Worm (Caenorhabditis elegans) whole organism, L4 larva: ENCODE measurements around the gene Y54G2A.77.

Experiments
- D1046.2 ChIP-seq: fragments of 200-800 bp; sonication (Bioruptor generic); IDR thresholded peaks from 2 replicates; pipeline ENCODE4 v1.3.6; 2022; ENCODE audit warnings: missing genetic modification characterization, missing compliant biosample characterization
- R02D3.7 ChIP-seq: fragments of 150-350 bp; sonication (generic microtip); optimal IDR thresholded peaks from 3 replicates; lab custom pipeline; 2014; ENCODE audit warnings: missing biosample characterization, missing genetic modification characterization
- T20F7.1 ChIP-seq: fragments of 200-800 bp; sonication (Bioruptor generic); optimal IDR thresholded peaks from 2 replicates; lab custom pipeline; 2018; ENCODE audit warnings: mild to moderate bottlenecking, missing genetic modification characterization, missing compliant biosample characterization
- T26A8.4 ChIP-seq: fragments of 200-800 bp; sonication (Bioruptor generic); IDR thresholded peaks from 2 replicates; pipeline ENCODE4 v1.3.6; 2022; ENCODE audit warnings: missing genetic modification characterization, missing compliant biosample characterization
- aha-1 ChIP-seq: fragments of 150-350 bp; peaks from one replicate; lab custom pipeline; 2014; ENCODE audit warnings: missing biosample characterization, missing genetic modification characterization
- arid-1 ChIP-seq: fragments of 200-800 bp; sonication (Bioruptor generic); conservative IDR thresholded peaks from 2 replicates; pipeline ENCODE4 v1.3.6; 2022; ENCODE audit warnings: missing genetic modification reagents, missing genetic modification characterization, missing compliant biosample characterization
- ceh-28 ChIP-seq: fragments of 150-350 bp; optimal IDR thresholded peaks from 2 replicates; lab custom pipeline; 2014; ENCODE audit warnings: missing biosample characterization, missing genetic modification reagents, missing genetic modification characterization
- ceh-82 ChIP-seq: sonication (generic microtip); optimal IDR thresholded peaks from 2 replicates; lab custom pipeline; 2017; ENCODE audit warnings: missing biosample characterization, missing genetic modification characterization
- cey-2 ChIP-seq: sonication (generic microtip); optimal IDR thresholded peaks from 3 replicates; lab custom pipeline; 2017; ENCODE audit warnings: missing genetic modification characterization, mild to moderate bottlenecking, missing compliant biosample characterization, antibody characterized with exemption, borderline replicate concordance; ENCODE audit not compliant: insufficient read depth
- daf-19 ChIP-seq: fragments of 200-800 bp; sonication (Bioruptor generic); conservative IDR thresholded peaks from 2 replicates; pipeline ENCODE4 v1.3.6; 2022; ENCODE audit warnings: missing genetic modification characterization, missing compliant biosample characterization
- daf-8 ChIP-seq: fragments of 200-800 bp; sonication (Bioruptor generic); IDR thresholded peaks from 2 replicates; pipeline ENCODE4 v1.3.6; 2022; ENCODE audit warnings: missing genetic modification characterization, missing compliant biosample characterization
- dpl-1 ChIP-seq: fragments of 150-350 bp; optimal IDR thresholded peaks from 2 replicates; lab custom pipeline; 2014; ENCODE audit warnings: missing biosample characterization, missing genetic modification reagents, missing genetic modification characterization
- duxl-1 ChIP-seq: sonication (generic microtip); optimal IDR thresholded peaks from 2 replicates; lab custom pipeline; 2016; ENCODE audit warnings: mild to moderate bottlenecking, missing genetic modification characterization, moderate library complexity, missing compliant biosample characterization; ENCODE audit not compliant: poor library complexity
- dve-1 ChIP-seq: sonication (generic microtip); optimal IDR thresholded peaks from 2 replicates; lab custom pipeline; 2017; ENCODE audit warnings: antibody characterized with exemption, mild to moderate bottlenecking, missing genetic modification characterization, missing compliant biosample characterization; ENCODE audit not compliant: insufficient read depth
- egl-43 ChIP-seq: fragments of 200-800 bp; sonication (Bioruptor generic); IDR thresholded peaks from 2 replicates; pipeline ENCODE4 v1.3.6; 2022; ENCODE audit warnings: missing genetic modification reagents, missing genetic modification characterization, missing compliant biosample characterization
- fkh-10 ChIP-seq: fragments of 150-350 bp; optimal IDR thresholded peaks from 2 replicates; lab custom pipeline; 2014; ENCODE audit warnings: missing biosample characterization, missing genetic modification reagents, missing genetic modification characterization
- gei-8 ChIP-seq: fragments of 200-800 bp; sonication (Bioruptor generic); optimal IDR thresholded peaks from 2 replicates; lab custom pipeline; 2018; ENCODE audit warnings: mild to moderate bottlenecking, missing genetic modification characterization, missing compliant biosample characterization
- hlh-11 ChIP-seq: fragments of 200-800 bp; sonication (Bioruptor generic); optimal IDR thresholded peaks from 2 replicates; lab custom pipeline; 2018; ENCODE audit warnings: mild to moderate bottlenecking, missing genetic modification characterization, missing compliant biosample characterization
- hmg-1.1 ChIP-seq: fragments of 200-800 bp; sonication (Bioruptor generic); IDR thresholded peaks from 2 replicates; pipeline ENCODE4 v1.3.6; 2022; ENCODE audit warnings: missing genetic modification reagents, missing genetic modification characterization, missing compliant biosample characterization
- jun-1 ChIP-seq: fragments of 150-350 bp; optimal IDR thresholded peaks from 2 replicates; lab custom pipeline; 2014; ENCODE audit warnings: missing biosample characterization, missing genetic modification reagents, missing genetic modification characterization
- lin-1 ChIP-seq: fragments of 200-800 bp; sonication (Bioruptor generic); IDR thresholded peaks from 2 replicates; pipeline ENCODE4 v1.3.6; 2022; ENCODE audit warnings: missing genetic modification reagents, missing genetic modification characterization, missing compliant biosample characterization
- lin-29 ChIP-seq: fragments of 200-800 bp; sonication (Bioruptor generic); IDR thresholded peaks from 2 replicates; pipeline ENCODE4 v1.3.6; 2022; ENCODE audit warnings: missing genetic modification reagents, missing genetic modification characterization, missing compliant biosample characterization
- lin-38 ChIP-seq: fragments of 200-800 bp; sonication (Bioruptor generic); IDR thresholded peaks from 2 replicates; pipeline ENCODE4 v1.3.6; 2022; ENCODE audit warnings: missing genetic modification reagents, missing genetic modification characterization, missing compliant biosample characterization
- lin-39 ChIP-seq: fragments of 150-350 bp; optimal IDR thresholded peaks from 2 replicates; lab custom pipeline; 2014; ENCODE audit warnings: missing biosample characterization, missing genetic modification reagents, missing genetic modification characterization
- lsy-2 ChIP-seq, 2 experiments: fragments of 150-350 bp in 1 of 2; sonication (generic microtip) in 1 of 2; optimal IDR thresholded peaks; 2 replicates each; lab custom pipeline; 2014 to 2017; ENCODE audit warnings: missing biosample characterization in 2 of 2, missing genetic modification characterization in 2 of 2
- madf-5 ChIP-seq, 2 experiments: fragments of 200-800 bp; sonication (Bioruptor generic); IDR thresholded peaks; 2 replicates each; pipeline ENCODE4 v1.3.6; 2022; ENCODE audit warnings: missing compliant biosample characterization in 2 of 2, missing genetic modification characterization in 2 of 2
- mdt-29 ChIP-seq: fragments of 200-800 bp; sonication (Bioruptor generic); IDR thresholded peaks from 2 replicates; pipeline ENCODE4 v1.3.6; 2022; ENCODE audit warnings: missing genetic modification reagents, missing genetic modification characterization, missing compliant biosample characterization
- mxl-2 ChIP-seq: fragments of 200-800 bp; sonication (Bioruptor generic); conservative IDR thresholded peaks from 2 replicates; pipeline ENCODE4 v1.3.6; 2022; ENCODE audit warnings: missing genetic modification reagents, missing genetic modification characterization, missing compliant biosample characterization
- nhr-10 ChIP-seq: fragments of 150-350 bp; optimal IDR thresholded peaks from 2 replicates; lab custom pipeline; 2014; ENCODE audit warnings: missing biosample characterization, missing genetic modification characterization
- nhr-11 ChIP-seq: fragments of 150-350 bp; optimal IDR thresholded peaks from 2 replicates; lab custom pipeline; 2014; ENCODE audit warnings: missing biosample characterization, missing genetic modification characterization
- nhr-111 ChIP-seq: fragments of 200-800 bp; sonication (Bioruptor generic); optimal IDR thresholded peaks from 2 replicates; lab custom pipeline; 2018; ENCODE audit warnings: mild to moderate bottlenecking, missing genetic modification characterization, missing compliant biosample characterization
- nhr-28 ChIP-seq: fragments of 150-350 bp; optimal IDR thresholded peaks from 2 replicates; lab custom pipeline; 2014; ENCODE audit warnings: missing biosample characterization, missing genetic modification characterization
- nhr-42 ChIP-seq: fragments of 200-800 bp; sonication (Bioruptor generic); IDR thresholded peaks from 2 replicates; pipeline ENCODE4 v1.3.6; 2022; ENCODE audit warnings: missing genetic modification characterization, missing compliant biosample characterization
- nhr-48 ChIP-seq: sonication (generic microtip); optimal IDR thresholded peaks from 2 replicates; lab custom pipeline; 2016; ENCODE audit warnings: mild to moderate bottlenecking, missing genetic modification characterization, missing compliant biosample characterization
- nhr-6 ChIP-seq: fragments of 150-350 bp; optimal IDR thresholded peaks from 2 replicates; lab custom pipeline; 2014; ENCODE audit warnings: missing biosample characterization, missing genetic modification characterization
- nhr-76 ChIP-seq: fragments of 150-350 bp; optimal IDR thresholded peaks from 2 replicates; lab custom pipeline; 2014; ENCODE audit warnings: missing biosample characterization, missing genetic modification characterization
- php-3 ChIP-seq: fragments of 200-800 bp; sonication (Bioruptor generic); IDR thresholded peaks from 2 replicates; pipeline ENCODE4 v1.3.6; 2022; ENCODE audit warnings: missing genetic modification reagents, missing genetic modification characterization, missing compliant biosample characterization
- pqm-1 ChIP-seq: sonication (generic microtip); optimal IDR thresholded peaks from 2 replicates; lab custom pipeline; 2017; ENCODE audit warnings: missing biosample characterization, missing genetic modification characterization
- rbr-2 ChIP-seq: sonication (generic microtip); optimal IDR thresholded peaks from 2 replicates; lab custom pipeline; 2016; ENCODE audit warnings: missing genotype, missing genetic modification characterization, missing compliant biosample characterization
- sdz-12 ChIP-seq: fragments of 200-800 bp; sonication (Bioruptor generic); optimal IDR thresholded peaks from 2 replicates; lab custom pipeline; 2018; ENCODE audit warnings: mild to moderate bottlenecking, missing genetic modification characterization, missing compliant biosample characterization
- set-16 ChIP-seq: fragments of 200-800 bp; sonication (Bioruptor generic); IDR thresholded peaks from 2 replicates; pipeline ENCODE4 v1.3.6; 2022; ENCODE audit warnings: missing genetic modification reagents, missing genetic modification characterization, missing compliant biosample characterization
- snpc-1.2 ChIP-seq: fragments of 200-800 bp; sonication (Bioruptor generic); IDR thresholded peaks from 2 replicates; pipeline ENCODE4 v1.3.6; 2022; ENCODE audit warnings: missing genetic modification reagents, missing genetic modification characterization, missing compliant biosample characterization
- snpc-4 ChIP-seq: fragments of 150-350 bp; optimal IDR thresholded peaks from 2 replicates; lab custom pipeline; 2014; ENCODE audit warnings: missing biosample characterization, missing genetic modification characterization
- spr-3 ChIP-seq: fragments of 200-800 bp; sonication (Bioruptor generic); optimal IDR thresholded peaks from 2 replicates; lab custom pipeline; 2018; ENCODE audit warnings: mild to moderate bottlenecking, missing genetic modification characterization, missing compliant biosample characterization
- tag-97 ChIP-seq: fragments of 200-800 bp; sonication (Bioruptor generic); IDR thresholded peaks from 2 replicates; pipeline ENCODE4 v1.3.6; 2022; ENCODE audit warnings: missing genetic modification characterization, missing compliant biosample characterization
- tra-1 ChIP-seq: fragments of 200-800 bp; sonication (Bioruptor generic); IDR thresholded peaks from 2 replicates; pipeline ENCODE4 v1.3.6; 2022; ENCODE audit warnings: missing genetic modification reagents, missing genetic modification characterization, missing compliant biosample characterization
- unc-130 ChIP-seq: sonication (generic microtip); optimal IDR thresholded peaks from 2 replicates; lab custom pipeline; 2016; ENCODE audit warnings: missing genetic modification reagents, missing genetic modification characterization, missing compliant biosample characterization
- unc-39 ChIP-seq: sonication (generic microtip); optimal IDR thresholded peaks from 2 replicates; lab custom pipeline; 2017; ENCODE audit warnings: missing biosample characterization, missing genetic modification characterization
- vab-7 ChIP-seq: fragments of 200-800 bp; sonication (Bioruptor generic); IDR thresholded peaks from 2 replicates; pipeline ENCODE4 v1.3.6; 2022; ENCODE audit warnings: missing genetic modification reagents, missing genetic modification characterization, missing compliant biosample characterization
- zfp-2 ChIP-seq: sonication (generic microtip); optimal IDR thresholded peaks from 2 replicates; lab custom pipeline; 2016; ENCODE audit warnings: mild to moderate bottlenecking, missing genetic modification characterization, missing compliant biosample characterization
- zfp-3 ChIP-seq: fragments of 200-800 bp; sonication (Bioruptor generic); conservative IDR thresholded peaks from 2 replicates; pipeline ENCODE4 v1.3.6; 2022; ENCODE audit warnings: missing genetic modification reagents, missing genetic modification characterization, missing compliant biosample characterization
- zip-11 ChIP-seq: fragments of 200-800 bp; sonication (Bioruptor generic); IDR thresholded peaks from 2 replicates; pipeline ENCODE4 v1.3.6; 2022; ENCODE audit warnings: missing genetic modification characterization, missing compliant biosample characterization

The Y54G2A.77 gene

DNA sequence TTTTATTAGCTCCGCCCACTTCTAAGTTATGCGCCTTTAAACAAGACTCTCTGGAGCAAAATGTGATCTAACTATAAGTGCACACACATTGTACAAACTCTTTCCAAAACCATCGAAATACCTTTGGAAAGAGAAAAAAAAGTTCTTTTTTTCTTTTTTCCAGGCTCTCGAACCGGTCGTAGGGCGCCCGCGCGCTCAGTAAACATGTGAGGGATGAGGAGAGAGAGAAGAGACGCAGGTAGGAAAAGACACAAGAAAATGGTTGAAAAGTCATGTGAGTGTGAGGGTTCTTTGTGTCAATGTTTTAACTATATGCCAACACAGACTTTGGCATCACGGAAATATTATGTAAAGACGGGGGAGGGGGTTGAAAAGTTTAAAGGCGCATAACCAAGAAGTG lies 12.0 kb downstream of the Y54G2A.77 start (continued):
- no peak for TF ChIP-seq pqm-1 (tag; lab: Kevin White, UChicago)
- no peak for TF ChIP-seq nhr-76 (tag; lab: Kevin White, UChicago)
- TF ChIP-seq nhr-42 (GFP tag; lab: Robert Waterston, UW) = 0 out of 2 replicates have a peak, but pooled peaks have one; percentile 58
- TF ChIP-seq madf-5 (GFP tag; IDR thresholded peaks at IDR 0.05; lab: Robert Waterston, UW) = no peak
- TF ChIP-seq tag-97 (GFP tag; lab: Robert Waterston, UW) = no peak
- no peak for TF ChIP-seq gei-8
- no peak for TF ChIP-seq tra-1 (GFP tag; lab: Robert Waterston, UW)
- TF ChIP-seq spr-3 (GFP tag; lab: Kevin White, UChicago) = no peak
- peak; percentile 94 for TF ChIP-seq hlh-11 (tag; lab: Kevin White, UChicago)
- no peak for TF ChIP-seq fkh-10 (GFP tag; lab: Kevin White, UChicago)
- peak; percentile 98 for TF ChIP-seq aha-1 (tag; lab: Kevin White, UChicago)
- peak; percentile 94 for TF ChIP-seq nhr-28 (tag; lab: Kevin White, UChicago)
- peak; percentile 46; the same call in 1 of the 2 replicates for TF ChIP-seq arid-1
- TF ChIP-seq unc-130 (GFP tag; lab: Kevin White, UChicago) = no peak
- TF ChIP-seq nhr-6 (tag; lab: Kevin White, UChicago) = peak; percentile 54
- no peak for TF ChIP-seq zfp-2 (tag; lab: Kevin White, UChicago)
- TF ChIP-seq cey-2 (tag; lab: Kevin White, UChicago) = no peak
- peak; percentile 77 for TF ChIP-seq lin-29 (GFP tag; lab: Robert Waterston, UW)
- TF ChIP-seq unc-39 (tag; lab: Kevin White, UChicago) = no peak
- peak; percentile 9 for TF ChIP-seq T20F7.1 (GFP tag; lab: Kevin White, UChicago)
- peak; percentile 41; the same call in 1 of the 2 replicates for TF ChIP-seq lin-38 (GFP tag; lab: Robert Waterston, UW)
- TF ChIP-seq jun-1 (tag; lab: Kevin White, UChicago) = no peak
- peak; percentile 53 for TF ChIP-seq nhr-10 (tag; lab: Kevin White, UChicago)
- TF ChIP-seq T26A8.4 (GFP tag; lab: Robert Waterston, UW) = peak; percentile 64
- TF ChIP-seq snpc-1.2 (GFP tag; lab: Robert Waterston, UW) = no peak
- TF ChIP-seq lin-39 (tag; lab: Kevin White, UChicago) = no peak
- no peak for TF ChIP-seq nhr-48 (tag; lab: Kevin White, UChicago)
- peak; percentile 82 for TF ChIP-seq hmg-1.1 (GFP tag; lab: Robert Waterston, UW)
- TF ChIP-seq zfp-3 = no peak; the same call in 1 of the 2 replicates
- no peak for TF ChIP-seq ceh-82 (tag; lab: Kevin White, UChicago)
- no peak for TF ChIP-seq sdz-12 (GFP tag; lab: Kevin White, UChicago)
- TF ChIP-seq php-3 (GFP tag; lab: Robert Waterston, UW) = no peak
- TF ChIP-seq ceh-28 = no peak
- TF ChIP-seq lsy-2 (tag; optimal IDR thresholded peaks at IDR 0.05; lab: Kevin White, UChicago) = peak; percentile 17 to 82
- 0 out of 2 replicates have a peak, but pooled peaks have one; percentile 9 for TF ChIP-seq zip-11
- no peak for TF ChIP-seq R02D3.7 (tag; lab: Kevin White, UChicago)
- TF ChIP-seq egl-43 (GFP tag; lab: Robert Waterston, UW) = peak; percentile 57; the same call in 1 of the 2 replicates
- TF ChIP-seq snpc-4 (tag; lab: Kevin White, UChicago) = no peak
- TF ChIP-seq nhr-111 (GFP tag; lab: Kevin White, UChicago) = no peak
- TF ChIP-seq lin-1 (GFP tag; lab: Robert Waterston, UW) = peak; percentile 15; the same call in 1 of the 2 replicates
- no peak for TF ChIP-seq D1046.2 (GFP tag; lab: Robert Waterston, UW)
- no peak for TF ChIP-seq duxl-1
- 0 out of 2 replicates have a peak, but pooled peaks have one; percentile 48 for TF ChIP-seq mdt-29
- TF ChIP-seq mxl-2 = no peak
- no peak for TF ChIP-seq daf-19
- TF ChIP-seq dpl-1 (GFP tag; lab: Kevin White, UChicago) = peak; percentile 28
- no peak for TF ChIP-seq daf-8 (GFP tag; lab: Robert Waterston, UW)
- TF ChIP-seq rbr-2 = peak; percentile 52
- TF ChIP-seq vab-7 = no peak
- TF ChIP-seq dve-1 (tag; lab: Kevin White, UChicago) = peak; percentile 92
- peak; percentile 66 for TF ChIP-seq nhr-11 (tag; lab: Kevin White, UChicago)
- TF ChIP-seq set-16 (GFP tag; lab: Robert Waterston, UW) = peak; percentile 31; the same call in 1 of the 2 replicates
